Worm (Caenorhabditis elegans) whole organism, L4/young adult: ENCODE results near the gene egl-13.

ENCODE experiments used
- W03F9.2 ChIP-seq: fragments of 150-350 bp; optimal IDR thresholded peaks from 2 replicates; lab custom pipeline; 2014; ENCODE audit warnings: missing biosample characterization, missing genetic modification characterization
- dao-5 ChIP-seq: sonication (generic microtip); optimal IDR thresholded peaks from 2 replicates; lab custom pipeline; 2016; ENCODE audit warnings: missing genotype, missing genetic modification characterization, moderate library complexity, missing compliant biosample characterization
- him-1 ChIP-seq: sonication (generic microtip); optimal IDR thresholded peaks from 2 replicates; lab custom pipeline; 2016; ENCODE audit warnings: missing genotype, missing genetic modification reagents, missing genetic modification characterization, missing compliant biosample characterization

DNA sequence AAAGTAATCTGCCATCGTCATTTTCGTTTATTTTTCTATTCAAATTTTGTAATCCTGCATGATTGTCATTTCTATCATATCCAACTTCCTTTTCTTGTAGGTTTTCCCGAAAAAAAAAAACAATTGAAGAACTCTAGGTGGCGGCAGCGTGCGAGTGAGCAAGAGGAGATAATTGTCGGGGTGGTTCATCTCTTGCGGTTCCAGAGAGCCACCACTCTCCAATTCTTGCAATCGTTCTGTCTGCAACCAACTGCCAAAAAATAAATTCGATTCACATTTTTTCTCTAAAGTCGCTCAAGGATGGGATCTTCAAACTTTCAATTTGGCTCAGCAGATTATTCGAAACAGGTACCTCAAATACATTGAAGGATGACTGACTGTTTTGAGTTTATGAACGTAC, 28.5 kb downstream of the egl-13 start, which contains the start of gene W01C8.1:
- TF ChIP-seq dao-5 (tag; lab: Kevin White, UChicago) (no peak), him-1 (no peak), W03F9.2 (tag; lab: Kevin White, UChicago) (no peak)
